Fruit fly (Drosophila melanogaster): ENCODE data around the gene PVRAP.

- no peak for TF ChIP-seq EcR (GFP tag; optimal IDR thresholded peaks at IDR 0.05)
- TF ChIP-seq CG12605 (GFP tag; IDR thresholded peaks at IDR 0.05): no peak
- TF ChIP-seq CG8301 (tag; optimal IDR thresholded peaks at IDR 0.05): no peak
- TF ChIP-seq D1 (tag; optimal IDR thresholded peaks at IDR 0.05): no peak
- TF ChIP-seq Pif1A (GFP tag; optimal IDR thresholded peaks at IDR 0.05): no peak
- TF ChIP-seq CG14655 (GFP tag; optimal IDR thresholded peaks at IDR 0.05): no peak
- no peak for TF ChIP-seq gl (tag; optimal IDR thresholded peaks at IDR 0.05)
- no peak for TF ChIP-seq fd96Ca (GFP tag; IDR thresholded peaks at IDR 0.05)
- TF ChIP-seq Snoo (tag; optimal IDR thresholded peaks at IDR 0.05): no peak
- no peak for TF ChIP-seq CG13204 (GFP tag; optimal IDR thresholded peaks at IDR 0.05)
- TF ChIP-seq rn (GFP tag; IDR thresholded peaks at IDR 0.05): no peak
- no peak for TF ChIP-seq CG4496 (GFP tag; IDR thresholded peaks at IDR 0.05)
- no peak for TF ChIP-seq CG32121 (GFP tag; IDR thresholded peaks at IDR 0.05)
Observed at dm6 chr3L:6036811-6037210, 39.8 kb downstream of the PVRAP start, which contains the start of gene CG6462.
